Worm (Caenorhabditis elegans) whole organism, L3 larva: ENCODE results near the gene C10G8.8.

ENCODE experiments used
- elt-1 ChIP-seq: fragments of 150-350 bp; optimal IDR thresholded peaks from 2 replicates; lab custom pipeline; 2014; ENCODE audit warnings: missing biosample characterization, missing genetic modification characterization
- skn-1 ChIP-seq: fragments of 150-350 bp; optimal IDR thresholded peaks from 2 replicates; lab custom pipeline; 2014; ENCODE audit warnings: missing biosample characterization, missing genetic modification characterization
- snpc-4 ChIP-seq: fragments of 150-350 bp; optimal IDR thresholded peaks from 2 replicates; lab custom pipeline; 2014; ENCODE audit warnings: missing biosample characterization, missing genetic modification characterization
- zag-1 ChIP-seq: fragments of 150-350 bp; optimal IDR thresholded peaks from 2 replicates; lab custom pipeline; 2014; ENCODE audit warnings: missing biosample characterization, missing genetic modification characterization

- TF ChIP-seq snpc-4 (tag; lab: Kevin White, UChicago) (no peak), zag-1 (tag; lab: Kevin White, UChicago) (no peak), elt-1 (tag; lab: Kevin White, UChicago) (no peak), skn-1 (tag; lab: Kevin White, UChicago) (no peak)
These were observed 23.3 kb upstream of the C10G8.8 start, which contains the start of gene srd-9 for ce11 chrV:5351483-5351882.
